Fruit fly (Drosophila melanogaster) whole organism, pupa: ENCODE measurements around the gene Eip78C.
A peak's percentile ranks its signal among the peaks of the same experiment; 100 is the strongest.

ENCODE experiments used
- CG10348 ChIP-seq: fragments of 200-800 bp; sonication (Bioruptor generic); IDR thresholded peaks from 2 replicates; pipeline ENCODE4 v1.3.6; 2022; ENCODE audit warnings: missing biosample characterization, missing genetic modification characterization
- CG15710 ChIP-seq: fragments of 200-800 bp; sonication (Bioruptor generic); optimal IDR thresholded peaks from 2 replicates; lab custom pipeline; 2018; ENCODE audit warnings: missing biosample characterization, mild to moderate bottlenecking, missing genetic modification characterization, moderate library complexity

DNA sequence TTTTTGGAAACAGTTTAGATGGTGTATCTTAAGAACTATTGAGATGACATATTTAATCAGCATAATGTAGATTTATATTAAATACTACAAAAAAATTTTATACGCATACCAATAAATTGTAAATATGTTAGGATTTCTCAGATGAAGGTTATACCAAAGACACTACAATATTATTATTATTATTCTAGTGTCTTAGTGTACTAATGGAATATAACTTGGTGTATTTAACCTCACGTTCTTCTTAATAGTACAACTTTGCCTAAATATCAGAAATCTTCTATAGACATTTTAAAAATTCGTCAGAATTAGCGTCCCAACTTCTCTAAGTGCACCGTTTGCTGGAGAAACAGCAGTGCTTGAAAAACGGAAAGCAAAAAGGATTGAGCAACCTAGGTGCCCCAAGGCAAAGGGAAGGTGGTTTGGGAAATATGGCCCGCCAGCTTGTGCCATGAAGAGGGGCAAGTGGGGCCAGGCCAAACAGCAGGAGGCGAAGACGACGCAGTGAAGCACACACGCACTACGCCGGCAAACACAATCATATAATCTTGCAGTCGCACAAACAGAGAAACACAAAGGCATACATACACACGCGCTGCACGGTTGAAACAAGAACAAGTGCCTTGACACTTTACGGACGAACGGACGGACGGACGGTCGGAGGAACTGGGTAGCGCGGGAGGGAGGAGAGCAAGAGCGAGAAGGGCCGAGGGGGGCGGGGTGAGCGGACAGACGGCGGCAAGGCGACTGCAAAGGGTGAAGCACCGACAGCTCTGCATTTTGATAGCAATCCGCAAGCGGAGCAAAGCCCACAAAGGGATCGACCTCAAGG lies 26.7 kb downstream of the Eip78C start:
- TF ChIP-seq CG10348 = no peak
- peak; percentile 66 for TF ChIP-seq CG15710
